Worm (Caenorhabditis elegans) whole organism, midembryonic: ENCODE data around the gene atgp-2.
A peak's percentile ranks its signal among the peaks of the same experiment; 100 is the strongest.

ENCODE experiments used
- T22C8.4 ChIP-seq: fragments of 200-800 bp; sonication (Bioruptor generic); IDR thresholded peaks from 2 replicates; pipeline ENCODE4 v1.3.6; 2022; ENCODE audit warnings: missing genetic modification characterization, missing compliant biosample characterization
- cog-1 ChIP-seq: sonication (generic microtip); optimal IDR thresholded peaks from 2 replicates; lab custom pipeline; 2016; ENCODE audit warnings: missing genetic modification characterization, missing compliant biosample characterization
- flt-1 ChIP-seq: fragments of 200-800 bp; sonication (Bioruptor generic); IDR thresholded peaks from 2 replicates; pipeline ENCODE4 v1.3.6; 2022; ENCODE audit warnings: missing genetic modification characterization, missing compliant biosample characterization
- klf-2 ChIP-seq: fragments of 200-800 bp; sonication (Bioruptor generic); conservative IDR thresholded peaks from 2 replicates; pipeline ENCODE4 v1.3.6; 2022; ENCODE audit warnings: missing genetic modification reagents, missing genetic modification characterization, missing compliant biosample characterization
- med-1 ChIP-seq: sonication (generic microtip); optimal IDR thresholded peaks from 2 replicates; lab custom pipeline; 2017; ENCODE audit warnings: missing genetic modification characterization, mild to moderate bottlenecking, missing compliant biosample characterization, antibody characterized with exemption, missing genetic modification reagents; ENCODE audit not compliant: insufficient read depth
- ref-1 ChIP-seq: fragments of 200-800 bp; sonication (Bioruptor generic); conservative IDR thresholded peaks from 2 replicates; pipeline ENCODE4 v1.3.6; 2022; ENCODE audit warnings: missing genetic modification reagents, missing genetic modification characterization, missing compliant biosample characterization
- tab-1 ChIP-seq: fragments of 200-800 bp; sonication (Bioruptor generic); IDR thresholded peaks from 2 replicates; pipeline ENCODE4 v1.3.6; 2022; ENCODE audit warnings: missing genetic modification characterization, missing compliant biosample characterization
- ztf-23 ChIP-seq: fragments of 200-800 bp; sonication (Bioruptor generic); IDR thresholded peaks from 2 replicates; pipeline ENCODE4 v1.3.6; 2022; ENCODE audit warnings: missing genetic modification reagents, missing genetic modification characterization, missing compliant biosample characterization
- ztf-29 ChIP-seq: fragments of 200-800 bp; sonication (Bioruptor generic); IDR thresholded peaks from 2 replicates; pipeline ENCODE4 v1.3.6; 2022; ENCODE audit warnings: missing genetic modification reagents, missing genetic modification characterization, missing compliant biosample characterization

Gene atgp-2

ce11 chrII:14627330-14627729, 16.6 kb downstream of the atgp-2 start, which contains the start of gene tag-297:
tag-297 (plus strand) TSS chrII:14627630.
- TF ChIP-seq flt-1 (GFP tag; lab: Robert Waterston, UW) (no peak), klf-2 (no peak), ref-1 (GFP tag; lab: Robert Waterston, UW) (no peak), ztf-29 (no peak), cog-1 (tag; lab: Kevin White, UChicago) (no peak), ztf-23 (GFP tag; lab: Robert Waterston, UW) (no peak), med-1 (no peak), tab-1 (no peak), T22C8.4 (GFP tag; lab: Robert Waterston, UW) (no peak)

ce11 chrII:14626883-14627282, 17.0 kb downstream of the atgp-2 start:
- TF ChIP-seq flt-1 (GFP tag; lab: Robert Waterston, UW) (no peak), T22C8.4 (GFP tag; lab: Robert Waterston, UW) (no peak), ztf-23 (GFP tag; lab: Robert Waterston, UW) (no peak), klf-2 (no peak), cog-1 (tag; lab: Kevin White, UChicago) (no peak), tab-1 (no peak), ztf-29 (no peak), ref-1 (GFP tag; lab: Robert Waterston, UW) (no peak)

ce11 chrII:14622758-14623157, 21.1 kb downstream of the atgp-2 start, which contains the start of gene mltn-10:
mltn-10 (plus strand) TSS chrII:14623058.
- no peak for TF ChIP-seq ztf-23 (GFP tag; lab: Robert Waterston, UW)
- TF ChIP-seq T22C8.4 (GFP tag; lab: Robert Waterston, UW): no peak

ce11 chrII:14620730-14621129, 23.2 kb downstream of the atgp-2 start:
- no peak for TF ChIP-seq cog-1 (tag; lab: Kevin White, UChicago)
- TF ChIP-seq ztf-29: no peak
- no peak for TF ChIP-seq med-1
- no peak for TF ChIP-seq ref-1 (GFP tag; lab: Robert Waterston, UW)
- no peak for TF ChIP-seq tab-1
- TF ChIP-seq klf-2: no peak
- no peak for TF ChIP-seq flt-1 (GFP tag; lab: Robert Waterston, UW)
- no peak for TF ChIP-seq T22C8.4 (GFP tag; lab: Robert Waterston, UW)
- TF ChIP-seq ztf-23 (GFP tag; lab: Robert Waterston, UW): no peak

- TF ChIP-seq ref-1 (GFP tag; lab: Robert Waterston, UW): no peak
- no peak for TF ChIP-seq klf-2
- TF ChIP-seq ztf-23 (GFP tag; lab: Robert Waterston, UW): no peak
- TF ChIP-seq cog-1 (tag; lab: Kevin White, UChicago): no peak
- no peak for TF ChIP-seq T22C8.4 (GFP tag; lab: Robert Waterston, UW)
- TF ChIP-seq med-1: no peak
- TF ChIP-seq ztf-29: no peak
- no peak for TF ChIP-seq tab-1
- no peak for TF ChIP-seq flt-1 (GFP tag; lab: Robert Waterston, UW)
Observed at ce11 chrII:14619806-14620205, 24.1 kb downstream of the atgp-2 start.

ce11 chrII:14618764-14619163, 25.1 kb downstream of the atgp-2 start:
- no peak for TF ChIP-seq flt-1 (GFP tag; lab: Robert Waterston, UW)
- TF ChIP-seq ztf-29: no peak
- TF ChIP-seq med-1: no peak
- TF ChIP-seq ref-1 (GFP tag; lab: Robert Waterston, UW): no peak
- no peak for TF ChIP-seq cog-1 (tag; lab: Kevin White, UChicago)
- no peak for TF ChIP-seq ztf-23 (GFP tag; lab: Robert Waterston, UW)
- no peak for TF ChIP-seq klf-2

ce11 chrII:14618158-14618557, 25.7 kb downstream of the atgp-2 start:
- TF ChIP-seq ref-1 (GFP tag; lab: Robert Waterston, UW) (no peak), ztf-23 (GFP tag; lab: Robert Waterston, UW) (no peak), ztf-29 (no peak), flt-1 (GFP tag; lab: Robert Waterston, UW) (no peak), med-1 (no peak), klf-2 (no peak), tab-1 (no peak), cog-1 (tag; lab: Kevin White, UChicago) (no peak), T22C8.4 (GFP tag; lab: Robert Waterston, UW) (no peak)

ce11 chrII:14616927-14617326, 27.0 kb downstream of the atgp-2 start:
- TF ChIP-seq flt-1 (GFP tag; lab: Robert Waterston, UW): no peak
- TF ChIP-seq tab-1: 0 out of 2 replicates have a peak, but pooled peaks have one; percentile 26
- 0 out of 2 replicates have a peak, but pooled peaks have one; percentile 42 for TF ChIP-seq klf-2
- no peak for TF ChIP-seq ztf-29
- TF ChIP-seq ref-1 (GFP tag; lab: Robert Waterston, UW): no peak
- TF ChIP-seq ztf-23 (GFP tag; lab: Robert Waterston, UW): no peak
- no peak for TF ChIP-seq T22C8.4 (GFP tag; lab: Robert Waterston, UW)
- no peak for TF ChIP-seq cog-1 (tag; lab: Kevin White, UChicago)
- TF ChIP-seq med-1: no peak

ce11 chrII:14616402-14616801, 27.5 kb downstream of the atgp-2 start:
- TF ChIP-seq ref-1 (GFP tag; lab: Robert Waterston, UW): no peak
- TF ChIP-seq tab-1: no peak
- TF ChIP-seq cog-1 (tag; lab: Kevin White, UChicago): no peak
- TF ChIP-seq T22C8.4 (GFP tag; lab: Robert Waterston, UW): no peak

ce11 chrII:14615735-14616134, 28.1 kb downstream of the atgp-2 start, which contains the start of gene mltn-9:
mltn-9 (plus strand) TSS chrII:14616035.
- TF ChIP-seq flt-1 (GFP tag; lab: Robert Waterston, UW) (no peak), tab-1 (no peak), cog-1 (tag; lab: Kevin White, UChicago) (no peak), klf-2 (no peak), med-1 (no peak), ztf-29 (no peak), T22C8.4 (GFP tag; lab: Robert Waterston, UW) (no peak), ztf-23 (GFP tag; lab: Robert Waterston, UW) (no peak), ref-1 (GFP tag; lab: Robert Waterston, UW) (no peak)
